Worm (Caenorhabditis elegans) whole organism, L2 larva: ENCODE data around the gene K09F6.7.
"Not testable (repeated sequence)": the region's sequence is repeated elsewhere in the genome, so short reads cannot be mapped to it uniquely, and the experiment has no call there.

ENCODE experiments used
- Y55F3AM.14 ChIP-seq: fragments of 200-800 bp; sonication (Bioruptor generic); optimal IDR thresholded peaks from 2 replicates; lab custom pipeline; 2018; ENCODE audit warnings: mild to moderate bottlenecking, missing genetic modification characterization, missing compliant biosample characterization
- aly-2 ChIP-seq: fragments of 150-350 bp; optimal IDR thresholded peaks from 2 replicates; lab custom pipeline; 2014; ENCODE audit warnings: missing biosample characterization, missing genetic modification characterization
- ama-1 ChIP-seq: fragments of 150-350 bp; optimal IDR thresholded peaks from 2 replicates; lab custom pipeline; 2018; ENCODE audit warnings: inconsistent platforms
- ceh-82 ChIP-seq: fragments of 150-350 bp; optimal IDR thresholded peaks from 2 replicates; lab custom pipeline; 2014; ENCODE audit warnings: missing biosample characterization, missing genetic modification characterization
- crh-2 ChIP-seq: sonication (generic microtip); optimal IDR thresholded peaks from 2 replicates; lab custom pipeline; 2017; ENCODE audit warnings: missing biosample characterization, missing genetic modification characterization
- dmd-4 ChIP-seq: sonication (generic microtip); optimal IDR thresholded peaks from 2 replicates; lab custom pipeline; 2017; ENCODE audit warnings: missing biosample characterization, missing genetic modification characterization
- egl-27 ChIP-seq: sonication (generic microtip); optimal IDR thresholded peaks from 3 replicates; lab custom pipeline; 2017; ENCODE audit warnings: missing biosample characterization, missing genetic modification reagents, missing genetic modification characterization
- elt-3 ChIP-seq: sonication (generic microtip); optimal IDR thresholded peaks from 2 replicates; lab custom pipeline; 2017; ENCODE audit warnings: missing biosample characterization, missing genetic modification characterization
- lin-13 ChIP-seq: fragments of 150-350 bp; optimal IDR thresholded peaks from 2 replicates; lab custom pipeline; 2014; ENCODE audit warnings: missing biosample characterization, missing genetic modification reagents, missing genetic modification characterization
- lsy-2 ChIP-seq, 2 experiments: fragments of 150-350 bp in 1 of 2; sonication (generic microtip) in 1 of 2; optimal IDR thresholded peaks; 2 replicates each; lab custom pipeline; 2014 to 2017; ENCODE audit warnings: missing biosample characterization in 2 of 2, missing genetic modification characterization in 2 of 2
- mab-5 ChIP-seq: fragments of 150-350 bp; optimal IDR thresholded peaks from 2 replicates; lab custom pipeline; 2014; ENCODE audit warnings: missing biosample characterization, missing genetic modification characterization
- mdl-1 ChIP-seq, 2 experiments: fragments of 150-350 bp in 1 of 2; sonication (generic microtip) in 1 of 2; optimal IDR thresholded peaks; 2 replicates each; lab custom pipeline; 2017; ENCODE audit warnings: missing biosample characterization in 2 of 2, missing genetic modification characterization in 2 of 2
- nhr-11 ChIP-seq: fragments of 150-350 bp; optimal IDR thresholded peaks from 2 replicates; lab custom pipeline; 2014; ENCODE audit warnings: missing biosample characterization, missing genetic modification characterization
- nhr-12 ChIP-seq: fragments of 150-350 bp; optimal IDR thresholded peaks from 2 replicates; lab custom pipeline; 2014; ENCODE audit warnings: missing biosample characterization, missing genetic modification characterization
- nhr-129 ChIP-seq: fragments of 150-350 bp; optimal IDR thresholded peaks from 2 replicates; lab custom pipeline; 2014; ENCODE audit warnings: missing biosample characterization, missing genetic modification characterization
- nhr-21 ChIP-seq: fragments of 150-350 bp; optimal IDR thresholded peaks from 2 replicates; lab custom pipeline; 2014; ENCODE audit warnings: missing biosample characterization, missing genetic modification characterization
- nhr-23 ChIP-seq: fragments of 150-350 bp; optimal IDR thresholded peaks from 2 replicates; lab custom pipeline; 2014; ENCODE audit warnings: missing biosample characterization, missing genetic modification reagents, missing genetic modification characterization
- nhr-237 ChIP-seq: fragments of 150-350 bp; optimal IDR thresholded peaks from 2 replicates; lab custom pipeline; 2014; ENCODE audit warnings: missing biosample characterization, missing genetic modification characterization
- nhr-25 ChIP-seq: fragments of 150-350 bp; sonication (generic microtip); optimal IDR thresholded peaks from 3 replicates; lab custom pipeline; 2014; ENCODE audit warnings: missing biosample characterization, missing genetic modification characterization
- nhr-6 ChIP-seq: fragments of 150-350 bp; optimal IDR thresholded peaks from 2 replicates; lab custom pipeline; 2014; ENCODE audit warnings: missing biosample characterization, missing genetic modification characterization
- peb-1 ChIP-seq: fragments of 150-350 bp; optimal IDR thresholded peaks from 2 replicates; lab custom pipeline; 2014; ENCODE audit warnings: missing biosample characterization, missing genetic modification characterization
- sem-4 ChIP-seq: fragments of 150-350 bp; optimal IDR thresholded peaks from 2 replicates; lab custom pipeline; 2014; ENCODE audit warnings: missing biosample characterization, missing genetic modification reagents, missing genetic modification characterization
- sma-9 ChIP-seq, 2 experiments: fragments of 150-350 bp in 1 of 2; sonication (generic microtip) in 1 of 2; optimal IDR thresholded peaks; 2 replicates each; lab custom pipeline; 2014 to 2016; ENCODE audit warnings: missing genetic modification characterization in 2 of 2, mild to moderate bottlenecking in 1 of 2, missing biosample characterization in 1 of 2, missing compliant biosample characterization in 1 of 2, missing genetic modification reagents in 1 of 2, moderate library complexity in 1 of 2
- snpc-4 ChIP-seq: fragments of 150-350 bp; optimal IDR thresholded peaks from 2 replicates; lab custom pipeline; 2014; ENCODE audit warnings: missing biosample characterization, missing genetic modification characterization
- unc-39 ChIP-seq: fragments of 150-350 bp; optimal IDR thresholded peaks from 2 replicates; lab custom pipeline; 2014; ENCODE audit warnings: missing biosample characterization, missing genetic modification characterization
- unc-55 ChIP-seq: fragments of 150-350 bp; sonication (generic microtip); optimal IDR thresholded peaks from 3 replicates; lab custom pipeline; 2014; ENCODE audit warnings: missing biosample characterization, missing genetic modification reagents, missing genetic modification characterization
- unc-62 ChIP-seq: fragments of 150-350 bp; optimal IDR thresholded peaks from 2 replicates; lab custom pipeline; 2014; ENCODE audit warnings: missing biosample characterization, missing genetic modification reagents, missing genetic modification characterization
- zag-1 ChIP-seq: fragments of 150-350 bp; optimal IDR thresholded peaks from 2 replicates; lab custom pipeline; 2014; ENCODE audit warnings: missing biosample characterization, missing genetic modification characterization
- ztf-1 ChIP-seq: fragments of 200-800 bp; sonication (Bioruptor generic); conservative IDR thresholded peaks from 2 replicates; pipeline ENCODE4 v1.3.6; 2022; ENCODE audit warnings: missing genetic modification characterization, missing compliant biosample characterization
- ztf-4 ChIP-seq: fragments of 150-350 bp; optimal IDR thresholded peaks from 2 replicates; lab custom pipeline; 2014; ENCODE audit warnings: missing biosample characterization, missing genetic modification characterization

The K09F6.7 gene

DNA sequence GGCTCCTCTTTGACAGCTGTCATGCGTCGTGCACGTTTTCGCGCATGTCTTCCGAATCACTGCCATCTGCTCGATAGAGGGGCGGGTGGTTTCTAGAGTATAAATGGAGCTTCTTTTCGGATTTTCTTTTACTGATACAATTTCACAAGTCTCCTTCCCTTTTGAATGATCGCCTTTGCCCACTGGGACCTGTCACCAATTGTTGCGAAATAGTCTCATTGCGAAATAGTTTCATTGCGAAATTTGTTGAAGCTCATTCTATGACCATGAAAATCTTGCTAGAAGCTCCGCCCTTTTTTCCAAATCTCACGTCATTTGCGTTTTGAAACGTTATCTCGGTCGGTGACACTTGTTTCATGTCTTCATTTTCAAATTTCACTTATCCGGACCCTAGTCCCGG, 2.5 kb downstream of the K09F6.7 start:
- TF ChIP-seq sma-9 (GFP tag; optimal IDR thresholded peaks at IDR 0.05; lab: Kevin White, UChicago): peak; percentile 66
- no peak for TF ChIP-seq sma-9 (tag; optimal IDR thresholded peaks at IDR 0.05; lab: Kevin White, UChicago)
- TF ChIP-seq ztf-1: no peak
- no peak for TF ChIP-seq elt-3
- TF ChIP-seq mab-5 (tag; lab: Kevin White, UChicago): peak; percentile 2
- peak; percentile 18 for TF ChIP-seq nhr-129
- TF ChIP-seq unc-55 (GFP tag; lab: Kevin White, UChicago): peak; percentile 72
- peak in 1 of 2 experiments; percentile 20 for TF ChIP-seq lsy-2 (tag; optimal IDR thresholded peaks at IDR 0.05; lab: Kevin White, UChicago)
- TF ChIP-seq, all 48 proteins: peak for 5

DNA sequence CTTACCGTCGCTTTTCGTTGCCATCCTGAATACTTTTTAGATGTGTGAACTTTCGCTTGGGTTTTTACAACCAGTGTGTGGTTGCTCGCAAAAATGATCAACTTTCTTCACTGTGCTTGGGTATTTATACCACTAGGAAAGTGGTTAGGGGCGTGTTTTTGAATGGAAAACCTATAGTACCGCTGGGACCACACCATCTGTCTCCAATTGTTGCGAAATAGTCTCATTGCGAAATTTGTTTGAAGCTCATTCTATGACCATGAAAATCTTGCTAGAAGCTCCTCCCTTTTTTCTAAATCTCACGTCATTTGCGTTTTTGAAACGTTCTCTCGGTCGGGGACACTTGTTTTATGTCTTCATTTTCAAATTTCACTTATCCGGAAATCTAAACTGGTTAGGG, 3.1 kb downstream of the K09F6.7 start, which contains the start of the genes K09F6.10 and K09F6.13:
K09F6.10 (minus strand) TSS at position 86 of the 400 bp plus-strand sequence.
K09F6.13 (plus strand) TSS at position 317 of the 400 bp plus-strand sequence.
- TF ChIP-seq sma-9 (GFP tag; optimal IDR thresholded peaks at IDR 0.05; lab: Kevin White, UChicago) (peak; percentile 17), sma-9 (tag; optimal IDR thresholded peaks at IDR 0.05; lab: Kevin White, UChicago) (no peak), aly-2 (tag; lab: Kevin White, UChicago) (no peak), nhr-21 (no peak), peb-1 (no peak), crh-2 (tag; lab: Kevin White, UChicago) (no peak), nhr-12 (no peak), nhr-237 (tag; lab: Kevin White, UChicago) (no peak), egl-27 (tag; lab: Kevin White, UChicago) (no peak), unc-55 (GFP tag; lab: Kevin White, UChicago) (peak; percentile 25), sem-4 (no peak)
- TF ChIP-seq, all 48 proteins: peak for 2

DNA sequence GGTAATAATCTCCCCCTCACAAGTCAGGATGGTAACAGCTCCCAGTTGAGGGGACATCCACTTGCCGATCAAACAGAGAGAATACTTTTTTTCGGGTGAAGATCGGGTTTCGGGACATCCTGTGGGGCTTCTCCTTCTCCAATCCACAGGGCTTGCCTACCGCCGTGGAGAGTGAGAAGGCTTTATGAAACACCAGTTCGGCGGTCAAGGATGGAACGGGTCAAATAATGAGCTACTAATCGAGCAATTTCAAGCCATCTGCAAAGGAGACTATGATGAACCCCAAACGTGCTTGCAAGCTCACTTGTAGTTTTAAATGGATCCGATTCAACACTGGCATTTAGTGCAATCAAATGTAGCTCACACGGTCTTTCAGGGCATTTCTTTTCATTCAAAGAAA, 7.2 kb downstream of the K09F6.7 start:
- TF ChIP-seq crh-2 (tag; lab: Kevin White, UChicago) (no peak), unc-62 (GFP tag; lab: Kevin White, UChicago) (no peak)

DNA sequence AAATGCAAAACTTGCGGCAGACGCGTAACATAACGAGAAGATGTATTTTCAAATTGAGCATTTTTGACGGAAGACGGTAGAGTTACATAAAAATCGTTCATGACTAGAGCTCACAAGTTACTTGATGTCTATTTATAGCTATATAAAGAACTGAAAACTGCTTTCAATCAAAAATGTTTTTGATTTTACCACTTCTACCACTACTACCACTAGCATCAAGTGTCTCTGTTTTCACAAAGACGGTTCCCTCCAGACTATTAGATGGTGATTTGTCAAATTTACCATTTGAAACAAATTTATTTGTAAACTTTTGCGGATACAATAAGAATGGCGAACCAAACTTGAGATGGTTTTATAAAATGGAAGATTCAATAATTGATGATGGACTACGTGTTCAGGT, 9.3 kb downstream of the K09F6.7 start, which contains the start of gene K09F6.9:
K09F6.9 (minus strand) TSS at position 101 of the 400 bp plus-strand sequence.
- not testable (repeated sequence) for TF ChIP-seq ztf-4 (tag; lab: Kevin White, UChicago); nhr-23; ztf-1

DNA sequence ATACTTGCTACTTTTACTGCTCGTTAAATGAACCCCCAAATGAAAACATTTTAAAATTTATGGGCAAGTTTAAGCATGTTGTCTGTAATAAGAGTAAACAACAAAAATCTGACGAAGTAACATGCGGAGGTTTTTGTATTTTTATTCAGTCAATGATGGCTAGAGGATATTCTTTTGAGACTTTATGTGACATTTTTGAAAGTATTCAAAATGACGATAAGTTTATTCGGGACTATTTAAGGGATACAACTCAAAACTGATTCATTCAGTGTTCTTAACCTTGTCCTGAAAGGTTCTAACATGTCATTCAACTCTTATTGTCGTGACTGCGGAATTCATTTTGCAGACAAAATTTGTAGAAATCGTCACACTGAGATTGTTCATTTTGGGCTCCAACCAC, 12.1 kb downstream of the K09F6.7 start, which contains the start of gene K09F6.11:
K09F6.11 (plus strand) TSS at position 301 of the 400 bp plus-strand sequence.
- TF ChIP-seq sem-4: no peak
- no peak for TF ChIP-seq peb-1
- TF ChIP-seq egl-27 (tag; lab: Kevin White, UChicago): no peak
- no peak for TF ChIP-seq mab-5 (tag; lab: Kevin White, UChicago)
- no peak for TF ChIP-seq ama-1 (lab: Kevin White, UChicago)
- TF ChIP-seq Y55F3AM.14 (GFP tag; lab: Kevin White, UChicago): no peak
- no peak for TF ChIP-seq mdl-1 (tag; optimal IDR thresholded peaks at IDR 0.05; lab: Kevin White, UChicago)
- TF ChIP-seq unc-39 (tag; lab: Kevin White, UChicago): no peak
- no peak for TF ChIP-seq ztf-4 (tag; lab: Kevin White, UChicago)
- no peak for TF ChIP-seq lin-13
- TF ChIP-seq aly-2 (tag; lab: Kevin White, UChicago): no peak

DNA sequence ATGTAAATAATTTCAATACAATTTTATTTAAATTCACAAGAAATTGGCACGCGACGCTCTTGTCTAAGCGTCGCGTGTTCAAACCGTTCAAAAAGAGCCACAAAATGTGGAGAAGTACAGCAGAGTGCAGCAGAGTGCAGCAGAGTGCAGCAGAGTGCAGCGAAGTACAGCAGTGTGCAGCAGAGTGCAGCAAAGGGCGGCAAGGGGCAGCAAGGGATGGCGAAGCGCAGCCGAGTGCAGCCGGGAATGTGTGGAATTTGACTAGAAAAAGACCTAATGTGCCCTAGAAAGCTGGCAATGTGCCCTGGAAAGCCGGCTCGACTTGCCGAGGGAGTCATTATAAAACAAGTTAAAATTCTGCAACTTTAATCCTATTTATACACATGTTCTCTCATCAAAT, 12.7 kb downstream of the K09F6.7 start, which contains the start of gene K09F6.6:
K09F6.6 (minus strand) TSS at position 43 of the 400 bp plus-strand sequence.
- no peak for TF ChIP-seq nhr-6 (tag; lab: Kevin White, UChicago)
- no peak for TF ChIP-seq mab-5 (tag; lab: Kevin White, UChicago)
- TF ChIP-seq sma-9 (GFP tag; optimal IDR thresholded peaks at IDR 0.05; lab: Kevin White, UChicago): no peak
- no peak for TF ChIP-seq sma-9 (tag; optimal IDR thresholded peaks at IDR 0.05; lab: Kevin White, UChicago)
- no peak for TF ChIP-seq dmd-4 (tag; lab: Kevin White, UChicago)
- no peak for TF ChIP-seq ztf-4 (tag; lab: Kevin White, UChicago)
- TF ChIP-seq snpc-4 (tag; lab: Kevin White, UChicago): no peak
- no peak for TF ChIP-seq zag-1 (tag; lab: Kevin White, UChicago)
- TF ChIP-seq ceh-82 (tag; lab: Kevin White, UChicago): no peak
- no peak for TF ChIP-seq nhr-25
- no peak for TF ChIP-seq nhr-11 (tag; lab: Kevin White, UChicago)
- no peak for TF ChIP-seq nhr-129
